Worm (Caenorhabditis elegans) whole organism, midembryonic: Measurements from ENCODE around the gene pygo-1.

Experiments
- T22C8.4 ChIP-seq: fragments of 200-800 bp; sonication (Bioruptor generic); IDR thresholded peaks from 2 replicates; pipeline ENCODE4 v1.3.6; 2022; ENCODE audit warnings: missing genetic modification characterization, missing compliant biosample characterization
- cog-1 ChIP-seq: sonication (generic microtip); optimal IDR thresholded peaks from 2 replicates; lab custom pipeline; 2016; ENCODE audit warnings: missing genetic modification characterization, missing compliant biosample characterization
- ztf-29 ChIP-seq: fragments of 200-800 bp; sonication (Bioruptor generic); IDR thresholded peaks from 2 replicates; pipeline ENCODE4 v1.3.6; 2022; ENCODE audit warnings: missing genetic modification reagents, missing genetic modification characterization, missing compliant biosample characterization

DNA sequence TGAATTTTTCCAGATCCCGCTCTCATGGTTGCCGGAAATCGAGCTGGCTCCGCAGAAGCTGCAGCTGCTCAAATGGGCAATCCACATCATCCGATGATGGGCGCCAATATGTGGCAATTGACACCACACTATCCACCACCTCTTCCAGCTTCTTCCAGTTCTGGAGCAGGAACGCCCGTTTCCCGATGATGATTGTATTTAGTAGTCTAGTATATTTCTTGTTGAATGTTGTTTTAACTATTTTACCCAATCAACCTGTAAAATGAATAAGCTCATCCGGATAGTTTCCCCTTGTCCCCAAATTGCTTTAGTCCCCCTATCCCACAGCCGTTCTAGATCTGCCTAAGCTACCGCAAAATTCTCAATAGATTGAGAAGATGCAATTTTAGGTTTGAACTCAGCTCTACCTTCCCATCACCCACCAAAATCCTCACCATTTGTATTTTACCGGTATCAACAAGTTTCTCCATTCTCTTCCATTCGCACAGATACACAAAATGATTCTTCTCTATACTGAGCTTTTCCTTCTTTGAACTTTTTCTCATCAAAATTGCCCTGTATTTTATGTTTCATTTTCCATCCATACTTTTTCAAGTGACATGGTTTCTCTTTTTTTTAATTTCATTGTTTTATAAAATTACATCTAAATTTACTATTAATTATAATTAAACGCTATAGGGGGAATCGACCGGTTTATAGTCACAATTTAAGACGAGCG is 3.3 kb downstream of the pygo-1 start:
- no peak for TF ChIP-seq ztf-29 (GFP tag; lab: Robert Waterston, UW)
- TF ChIP-seq T22C8.4 (GFP tag; lab: Robert Waterston, UW) = no peak
- TF ChIP-seq cog-1 = no peak
